Fruit fly (Drosophila melanogaster) whole organism, embryonic: ENCODE measurements around the gene Unc-115a.

Experiments used
- Adf1 ChIP-seq: fragments of 200-800 bp; sonication (Bioruptor generic); IDR thresholded peaks from 2 replicates; pipeline ENCODE4 v1.3.6; 2022; ENCODE audit warnings: missing biosample characterization, missing genetic modification characterization
- Bdp1 ChIP-seq: fragments of 200-800 bp; sonication (Bioruptor generic); optimal IDR thresholded peaks from 3 replicates; lab custom pipeline; 2016; ENCODE audit warnings: missing biosample characterization, missing genetic modification characterization
- BtbVII ChIP-seq: fragments of 200-800 bp; sonication (Bioruptor generic); optimal IDR thresholded peaks from 3 replicates; lab custom pipeline; 2017; ENCODE audit warnings: missing biosample characterization, mild to moderate bottlenecking, missing genetic modification characterization
- CG10654 ChIP-seq: fragments of 200-800 bp; sonication (Bioruptor generic); optimal IDR thresholded peaks from 2 replicates; lab custom pipeline; 2016; ENCODE audit warnings: missing biosample characterization, missing genetic modification characterization
- CG11696 ChIP-seq: fragments of 200-800 bp; sonication (Bioruptor generic); IDR thresholded peaks from 2 replicates; pipeline ENCODE4 v1.3.6; 2022; ENCODE audit warnings: missing biosample characterization, missing genetic modification characterization
- CG12659 ChIP-seq: fragments of 200-800 bp; sonication (Bioruptor generic); optimal IDR thresholded peaks from 3 replicates; lab custom pipeline; 2017; ENCODE audit warnings: mild to moderate bottlenecking, missing biosample characterization, missing genetic modification reagents, missing genetic modification characterization
- CG12769 ChIP-seq: fragments of 200-800 bp; sonication (Bioruptor generic); optimal IDR thresholded peaks from 2 replicates; lab custom pipeline; 2019; ENCODE audit warnings: missing biosample characterization, mild to moderate bottlenecking, missing genetic modification characterization, moderate library complexity
- CG14050 ChIP-seq: fragments of 200-800 bp; sonication (Bioruptor generic); IDR thresholded peaks from 3 replicates; pipeline ENCODE4 v1.3.6; 2022; ENCODE audit warnings: missing biosample characterization, missing genetic modification characterization
- CG17568 ChIP-seq: fragments of 200-800 bp; sonication (Bioruptor generic); optimal IDR thresholded peaks from 2 replicates; lab custom pipeline; 2018; ENCODE audit warnings: missing biosample characterization, mild to moderate bottlenecking, missing genetic modification characterization, moderate library complexity
- CG1832 ChIP-seq: fragments of 200-800 bp; sonication (Bioruptor generic); optimal IDR thresholded peaks from 2 replicates; lab custom pipeline; 2017; ENCODE audit warnings: missing biosample characterization, mild to moderate bottlenecking, missing genetic modification characterization, inconsistent platforms
- CG18619 ChIP-seq: fragments of 200-800 bp; sonication (Bioruptor generic); optimal IDR thresholded peaks from 3 replicates; lab custom pipeline; 2017; ENCODE audit warnings: missing biosample characterization, mild to moderate bottlenecking, missing genetic modification characterization
- CG30403 ChIP-seq: fragments of 200-800 bp; sonication (Bioruptor generic); optimal IDR thresholded peaks from 3 replicates; lab custom pipeline; 2016; ENCODE audit warnings: missing biosample characterization, missing genetic modification characterization
- CG31224 ChIP-seq: fragments of 200-800 bp; sonication (Bioruptor generic); IDR thresholded peaks from 2 replicates; pipeline ENCODE4 v1.3.6; 2022; ENCODE audit warnings: missing biosample characterization, missing genetic modification characterization
- CG32772 ChIP-seq: fragments of 200-800 bp; sonication (Bioruptor generic); IDR thresholded peaks from 2 replicates; pipeline ENCODE4 v1.3.6; 2022; ENCODE audit warnings: missing biosample characterization, missing genetic modification characterization
- CG4282 ChIP-seq: fragments of 200-800 bp; sonication (Bioruptor generic); optimal IDR thresholded peaks from 2 replicates; lab custom pipeline; 2016; ENCODE audit warnings: missing biosample characterization, missing genetic modification characterization
- CG4328 ChIP-seq: fragments of 200-800 bp; sonication (Bioruptor generic); optimal IDR thresholded peaks from 3 replicates; lab custom pipeline; 2017; ENCODE audit warnings: missing biosample characterization, missing genetic modification reagents, missing genetic modification characterization
- CG6175 ChIP-seq: fragments of 200-800 bp; sonication (Bioruptor generic); IDR thresholded peaks from 3 replicates; pipeline ENCODE4 v1.3.6; 2022; ENCODE audit warnings: missing biosample characterization, missing genetic modification characterization
- CG9817 ChIP-seq: fragments of 200-800 bp; sonication (Bioruptor generic); optimal IDR thresholded peaks from 2 replicates; lab custom pipeline; 2018; ENCODE audit warnings: missing biosample characterization, mild to moderate bottlenecking, missing genetic modification characterization, moderate library complexity
- Dek ChIP-seq: fragments of 200-800 bp; sonication (Bioruptor generic); optimal IDR thresholded peaks from 3 replicates; lab custom pipeline; 2019; ENCODE audit warnings: missing biosample characterization, mild to moderate bottlenecking, missing genetic modification characterization, moderate library complexity
- Doc3 ChIP-seq: fragments of 200-800 bp; sonication (Bioruptor generic); IDR thresholded peaks from 3 replicates; pipeline ENCODE4 v1.3.6; 2022; ENCODE audit warnings: missing biosample characterization, missing genetic modification characterization; ENCODE audit not compliant: partially characterized antibody
- Dp ChIP-seq: fragments of 200-800 bp; sonication (Bioruptor generic); optimal IDR thresholded peaks from 2 replicates; lab custom pipeline; 2018; ENCODE audit warnings: missing biosample characterization, mild to moderate bottlenecking, missing genetic modification characterization, moderate library complexity
- Dref ChIP-seq: fragments of 200-800 bp; sonication (Bioruptor generic); IDR thresholded peaks from 2 replicates; pipeline ENCODE4 v1.3.6; 2022; ENCODE audit warnings: missing biosample characterization, missing genetic modification characterization
- Gug ChIP-seq: fragments of 200-800 bp; sonication (Bioruptor generic); IDR thresholded peaks from 4 replicates; pipeline ENCODE4 v1.3.6; 2022; ENCODE audit warnings: missing biosample characterization, missing genetic modification characterization
- HmgD ChIP-seq: fragments of 200-800 bp; sonication (Bioruptor generic); optimal IDR thresholded peaks from 3 replicates; lab custom pipeline; 2016; ENCODE audit warnings: missing biosample characterization, missing genetic modification characterization
- Kr ChIP-seq: fragments of 200-800 bp; sonication (Bioruptor generic); optimal IDR thresholded peaks from 2 replicates; lab custom pipeline; 2017; ENCODE audit warnings: missing biosample characterization, mild to moderate bottlenecking, missing genetic modification characterization
- Ptx1 ChIP-seq: fragments of 200-800 bp; sonication (Bioruptor generic); IDR thresholded peaks from 2 replicates; pipeline ENCODE4 v1.3.6; 2022; ENCODE audit warnings: missing biosample characterization, missing genetic modification characterization
- TFAM ChIP-seq: fragments of 200-800 bp; sonication (Bioruptor generic); optimal IDR thresholded peaks from 2 replicates; lab custom pipeline; 2017; ENCODE audit warnings: missing biosample characterization, missing genetic modification characterization, inconsistent platforms
- YL-1 ChIP-seq: fragments of 200-800 bp; sonication (Bioruptor generic); optimal IDR thresholded peaks from 3 replicates; lab custom pipeline; 2017; ENCODE audit warnings: missing biosample characterization, mild to moderate bottlenecking, missing genetic modification characterization
- ab ChIP-seq: fragments of 200-800 bp; sonication (Bioruptor generic); optimal IDR thresholded peaks from 2 replicates; lab custom pipeline; 2016; ENCODE audit warnings: missing biosample characterization, missing genetic modification characterization
- crp ChIP-seq, 2 experiments: fragments of 200-800 bp; sonication (Bioruptor generic); optimal IDR thresholded peaks; 2 replicates in 1 of 2; 3 replicates in 1 of 2; lab custom pipeline; 2017; ENCODE audit warnings: missing biosample characterization in 2 of 2, missing genetic modification characterization in 2 of 2, mild to moderate bottlenecking in 1 of 2, moderate library complexity in 1 of 2
- danr ChIP-seq: fragments of 200-800 bp; sonication (Bioruptor generic); IDR thresholded peaks from 2 replicates; pipeline ENCODE4 v1.3.6; 2022; ENCODE audit warnings: missing biosample characterization, missing genetic modification characterization
- ems ChIP-seq: fragments of 200-800 bp; sonication (Bioruptor generic); optimal IDR thresholded peaks from 3 replicates; lab custom pipeline; 2016; ENCODE audit warnings: missing biosample characterization, missing genetic modification characterization
- exex ChIP-seq: fragments of 200-800 bp; sonication (Bioruptor generic); optimal IDR thresholded peaks from 4 replicates; lab custom pipeline; 2018; ENCODE audit warnings: missing biosample characterization, mild to moderate bottlenecking, missing genetic modification characterization, moderate library complexity
- gsb-n ChIP-seq: fragments of 200-800 bp; sonication (Bioruptor generic); optimal IDR thresholded peaks from 3 replicates; lab custom pipeline; 2018; ENCODE audit warnings: missing biosample characterization, mild to moderate bottlenecking, missing genetic modification characterization
- gt ChIP-seq: fragments of 200-800 bp; sonication (Bioruptor generic); IDR thresholded peaks from 2 replicates; pipeline ENCODE4 v1.3.6; 2022; ENCODE audit warnings: missing biosample characterization, missing genetic modification characterization
- h ChIP-seq: fragments of >200 bp; optimal IDR thresholded peaks from 2 replicates; lab custom pipeline; 2017
- hkb ChIP-seq, 2 experiments: fragments of 200-800 bp in 1 of 2; fragments of >200 bp in 1 of 2; sonication (Bioruptor generic) in 1 of 2; IDR thresholded peaks in 1 of 2; optimal IDR thresholded peaks in 1 of 2; 2 replicates each; pipeline versions ENCODE4 v1.3.6 to Lab custom; 2017 to 2022; ENCODE audit warnings: missing biosample characterization in 1 of 2, missing genetic modification characterization in 1 of 2
- ken ChIP-seq: fragments of 200-800 bp; sonication (Bioruptor generic); IDR thresholded peaks from 3 replicates; pipeline ENCODE4 v1.3.6; 2022; ENCODE audit warnings: missing biosample characterization, missing genetic modification characterization
- lola ChIP-seq, 3 experiments: fragments of >200 bp in 2 of 3; fragments of 200-800 bp in 1 of 3; sonication (Bioruptor generic) in 1 of 3; optimal IDR thresholded peaks; 2 replicates each; lab custom pipeline; 2017 to 2019; ENCODE audit warnings: missing biosample characterization in 3 of 3, missing genetic modification characterization in 3 of 3, mild to moderate bottlenecking in 1 of 3, moderate library complexity in 1 of 3
- lov ChIP-seq, 2 experiments: fragments of 200-800 bp in 1 of 2; fragments of >200 bp in 1 of 2; sonication (Bioruptor generic) in 1 of 2; IDR thresholded peaks in 1 of 2; optimal IDR thresholded peaks in 1 of 2; 2 replicates in 1 of 2; 3 replicates in 1 of 2; pipeline versions ENCODE4 v1.3.6 to Lab custom; 2017 to 2022; ENCODE audit warnings: missing biosample characterization in 1 of 2, missing genetic modification characterization in 1 of 2
- org-1 ChIP-seq: fragments of 200-800 bp; sonication (Bioruptor generic); optimal IDR thresholded peaks from 2 replicates; lab custom pipeline; 2017; ENCODE audit warnings: missing biosample characterization, missing genetic modification characterization
- otp ChIP-seq: fragments of 200-800 bp; sonication (Bioruptor generic); IDR thresholded peaks from 3 replicates; pipeline ENCODE4, ENCODE4 v1.3.6; 2022; ENCODE audit warnings: missing biosample characterization, missing genetic modification characterization
- repo ChIP-seq: fragments of 200-800 bp; sonication (Bioruptor generic); optimal IDR thresholded peaks from 2 replicates; lab custom pipeline; 2016; ENCODE audit warnings: missing biosample characterization, missing genetic modification characterization
- sqz ChIP-seq: fragments of 200-800 bp; sonication (Bioruptor generic); optimal IDR thresholded peaks from 3 replicates; lab custom pipeline; 2018; ENCODE audit warnings: missing biosample characterization, mild to moderate bottlenecking, missing genetic modification characterization
- stc ChIP-seq: fragments of 200-800 bp; sonication (Bioruptor generic); IDR thresholded peaks from 2 replicates; pipeline ENCODE4 v1.3.6; 2022; ENCODE audit warnings: missing biosample characterization, missing genetic modification characterization
- trem ChIP-seq: fragments of 200-800 bp; optimal IDR thresholded peaks from 3 replicates; lab custom pipeline; 2019; ENCODE audit warnings: missing biosample characterization, mild to moderate bottlenecking, missing genetic modification characterization, moderate library complexity
- unc-4 ChIP-seq: fragments of 200-800 bp; sonication (Bioruptor generic); IDR thresholded peaks from 2 replicates; pipeline ENCODE4 v1.3.6; 2022; ENCODE audit warnings: missing biosample characterization, missing genetic modification characterization; ENCODE audit not compliant: partially characterized antibody
- wdn ChIP-seq: fragments of 200-800 bp; sonication (Bioruptor generic); IDR thresholded peaks from 2 replicates; pipeline ENCODE4 v1.3.6; 2022; ENCODE audit warnings: missing biosample characterization, missing genetic modification characterization
- wek ChIP-seq: fragments of 200-800 bp; sonication (Bioruptor generic); optimal IDR thresholded peaks from 3 replicates; lab custom pipeline; 2018; ENCODE audit warnings: missing biosample characterization, mild to moderate bottlenecking, missing genetic modification characterization, moderate library complexity
- yki ChIP-seq: fragments of >200 bp; optimal IDR thresholded peaks from 3 replicates; lab custom pipeline; 2018

Gene Unc-115a

dm6 chr3R:9704183-9705007 lies 822 bp downstream of the Unc-115a start (continued):
- TF ChIP-seq Dp (GFP tag; lab: Kevin White, UChicago) (no peak), CG12659 (no peak), CG10654 (GFP tag; lab: Kevin White, UChicago) (no peak), danr (GFP tag; lab: Robert Waterston, UW) (no peak), lov (optimal IDR thresholded peaks at IDR 0.05; lab: Kevin White, UChicago) (no peak), lov (GFP tag; IDR thresholded peaks at IDR 0.05; lab: Robert Waterston, UW) (no peak), BtbVII (peak; percentile 5), stc (GFP tag; lab: Robert Waterston, UW) (no peak), Bdp1 (GFP tag; lab: Kevin White, UChicago) (no peak), CG31224 (GFP tag; lab: Robert Waterston, UW) (no peak), h (lab: Kevin White, UChicago) (no peak), CG4328 (GFP tag; lab: Kevin White, UChicago) (no peak), yki (no peak), trem (tag; lab: Kevin White, UChicago) (no peak), ems (GFP tag; lab: Kevin White, UChicago) (no peak), exex (peak; percentile 82), CG6175 (GFP tag; lab: Robert Waterston, UW) (no peak), Adf1 (GFP tag; lab: Robert Waterston, UW) (no peak), Dref (GFP tag; lab: Robert Waterston, UW) (no peak), CG9817 (tag; lab: Kevin White, UChicago) (no peak), wek (GFP tag; lab: Kevin White, UChicago) (no peak), CG11696 (GFP tag; lab: Robert Waterston, UW) (no peak), otp (no peak), HmgD (GFP tag; lab: Kevin White, UChicago) (no peak), Ptx1 (GFP tag; lab: Robert Waterston, UW) (no peak), ken (GFP tag; lab: Robert Waterston, UW) (no peak), CG18619 (GFP tag; lab: Kevin White, UChicago) (peak; percentile 15), Gug (GFP tag; lab: Robert Waterston, UW) (no peak), gsb-n (tag; lab: Kevin White, UChicago) (no peak), CG1832 (GFP tag; lab: Kevin White, UChicago) (no peak), YL-1 (GFP tag; lab: Kevin White, UChicago) (no peak), CG17568 (no peak), CG12769 (tag; lab: Kevin White, UChicago) (peak; percentile 86), hkb (optimal IDR thresholded peaks at IDR 0.05; lab: Kevin White, UChicago) (no peak), hkb (GFP tag; IDR thresholded peaks at IDR 0.05; lab: Robert Waterston, UW) (no peak), org-1 (GFP tag; lab: Kevin White, UChicago) (no peak), unc-4 (GFP tag; lab: Robert Waterston, UW) (no peak), CG14050 (GFP tag; lab: Robert Waterston, UW) (no peak), sqz (no peak), CG32772 (GFP tag; lab: Robert Waterston, UW) (no peak), Dek (tag; lab: Kevin White, UChicago) (no peak), gt (GFP tag; lab: Robert Waterston, UW) (no peak), TFAM (GFP tag; lab: Kevin White, UChicago) (no peak), CG30403 (GFP tag; lab: Kevin White, UChicago) (no peak), ab (GFP tag; lab: Kevin White, UChicago) (no peak), Kr (GFP tag; lab: Kevin White, UChicago) (no peak), crp (GFP tag; optimal IDR thresholded peaks at IDR 0.05; lab: Kevin White, UChicago) (peak in 1 of 2 experiments; percentile 67), repo (no peak), wdn (GFP tag; lab: Robert Waterston, UW) (no peak), lola (GFP tag; optimal IDR thresholded peaks at IDR 0.05; lab: Kevin White, UChicago) (no peak), Doc3 (GFP tag; lab: Robert Waterston, UW) (no peak), CG4282 (no peak)
